Fruit fly (Drosophila melanogaster) whole organism, embryonic: ENCODE measurements around the gene tweek.

ENCODE experiments used
- CG12299 ChIP-seq: fragments of 200-800 bp; sonication (Bioruptor generic); optimal IDR thresholded peaks from 2 replicates; lab custom pipeline; 2018; ENCODE audit warnings: missing biosample characterization, mild to moderate bottlenecking, missing genetic modification characterization
- CG13287 ChIP-seq: fragments of 200-800 bp; sonication (Bioruptor generic); IDR thresholded peaks from 2 replicates; pipeline ENCODE4 v1.3.6; 2022; ENCODE audit warnings: missing biosample characterization, missing genetic modification characterization; ENCODE audit not compliant: partially characterized antibody
- CG14050 ChIP-seq: fragments of 200-800 bp; sonication (Bioruptor generic); IDR thresholded peaks from 3 replicates; pipeline ENCODE4 v1.3.6; 2022; ENCODE audit warnings: missing biosample characterization, missing genetic modification characterization
- CG15269 ChIP-seq: fragments of 200-800 bp; sonication (Bioruptor generic); optimal IDR thresholded peaks from 2 replicates; lab custom pipeline; 2018; ENCODE audit warnings: missing biosample characterization, mild to moderate bottlenecking, missing genetic modification characterization, moderate library complexity
- CG17385 ChIP-seq: fragments of 200-800 bp; sonication (Bioruptor generic); optimal IDR thresholded peaks from 3 replicates; lab custom pipeline; 2018; ENCODE audit warnings: missing biosample characterization, mild to moderate bottlenecking, missing genetic modification characterization
- CG18764 ChIP-seq: fragments of 200-800 bp; sonication (Bioruptor generic); optimal IDR thresholded peaks from 3 replicates; lab custom pipeline; 2016; ENCODE audit warnings: missing biosample characterization, missing genetic modification characterization
- CG2116 ChIP-seq: fragments of 200-800 bp; sonication (Bioruptor generic); optimal IDR thresholded peaks from 3 replicates; lab custom pipeline; 2018; ENCODE audit warnings: missing biosample characterization, mild to moderate bottlenecking, missing genetic modification characterization
- CG31365 ChIP-seq: fragments of 200-800 bp; sonication (Bioruptor generic); optimal IDR thresholded peaks from 2 replicates; lab custom pipeline; 2018; ENCODE audit warnings: missing biosample characterization, mild to moderate bottlenecking, missing genetic modification characterization
- CG31388 ChIP-seq: fragments of 200-800 bp; sonication (Bioruptor generic); optimal IDR thresholded peaks from 2 replicates; lab custom pipeline; 2016; ENCODE audit warnings: missing biosample characterization, missing genetic modification characterization
- CG34224 ChIP-seq: fragments of 200-800 bp; sonication (Bioruptor generic); IDR thresholded peaks from 3 replicates; pipeline ENCODE4 v1.3.6; 2022; ENCODE audit warnings: missing biosample characterization, missing genetic modification characterization; ENCODE audit not compliant: partially characterized antibody
- CG34376 ChIP-seq: fragments of 200-800 bp; sonication (Bioruptor generic); optimal IDR thresholded peaks from 2 replicates; lab custom pipeline; 2018; ENCODE audit warnings: missing biosample characterization, mild to moderate bottlenecking, missing genetic modification characterization
- CG43689 ChIP-seq: fragments of 200-800 bp; sonication (Bioruptor generic); IDR thresholded peaks from 2 replicates; pipeline ENCODE4 v1.3.6; 2022; ENCODE audit warnings: missing biosample characterization, missing genetic modification characterization
- CG6175 ChIP-seq: fragments of 200-800 bp; sonication (Bioruptor generic); IDR thresholded peaks from 3 replicates; pipeline ENCODE4 v1.3.6; 2022; ENCODE audit warnings: missing biosample characterization, missing genetic modification characterization
- CG6689 ChIP-seq: fragments of 200-800 bp; sonication (Bioruptor generic); IDR thresholded peaks from 2 replicates; pipeline ENCODE4 v1.3.6; 2022; ENCODE audit warnings: missing biosample characterization, missing genetic modification characterization
- CG8281 ChIP-seq: fragments of 200-800 bp; sonication (Bioruptor generic); optimal IDR thresholded peaks from 2 replicates; lab custom pipeline; 2018; ENCODE audit warnings: missing biosample characterization, mild to moderate bottlenecking, missing genetic modification characterization, moderate library complexity
- CG8765 ChIP-seq: fragments of 200-800 bp; sonication (Bioruptor generic); IDR thresholded peaks from 2 replicates; pipeline ENCODE4 v1.3.6; 2022; ENCODE audit warnings: missing biosample characterization, missing genetic modification characterization
- CkIIα-i1 ChIP-seq: fragments of 200-800 bp; sonication (Bioruptor generic); IDR thresholded peaks from 2 replicates; pipeline ENCODE4 v1.3.6; 2022; ENCODE audit warnings: missing biosample characterization, missing genetic modification characterization
- Dbx ChIP-seq: fragments of 200-800 bp; sonication (Bioruptor generic); IDR thresholded peaks from 3 replicates; pipeline ENCODE4 v1.3.6; 2022; ENCODE audit warnings: missing biosample characterization, missing genetic modification characterization
- Gsc ChIP-seq: fragments of 200-800 bp; sonication (Bioruptor generic); IDR thresholded peaks from 2 replicates; pipeline ENCODE4 v1.3.6; 2022; ENCODE audit warnings: missing biosample characterization, missing genetic modification characterization
- Hmr ChIP-seq: fragments of 200-800 bp; sonication (Bioruptor generic); optimal IDR thresholded peaks from 3 replicates; lab custom pipeline; 2017; ENCODE audit warnings: mild to moderate bottlenecking, missing biosample characterization, missing genetic modification reagents, missing genetic modification characterization
- Hr3 ChIP-seq: fragments of 200-800 bp; sonication (Bioruptor generic); optimal IDR thresholded peaks from 3 replicates; lab custom pipeline; 2016; ENCODE audit warnings: missing biosample characterization, missing genetic modification characterization
- Hr78 ChIP-seq, 2 experiments: fragments of 200-800 bp in 1 of 2; fragments of >200 bp in 1 of 2; sonication (Bioruptor generic) in 1 of 2; optimal IDR thresholded peaks; 2 replicates each; lab custom pipeline; 2017 to 2019; ENCODE audit warnings: missing biosample characterization in 2 of 2, missing genetic modification characterization in 2 of 2, mild to moderate bottlenecking in 1 of 2, moderate library complexity in 1 of 2
- MESR4 ChIP-seq: fragments of 200-800 bp; sonication (Bioruptor generic); optimal IDR thresholded peaks from 2 replicates; lab custom pipeline; 2018; ENCODE audit warnings: missing biosample characterization, mild to moderate bottlenecking, missing genetic modification characterization, moderate library complexity
- Myb ChIP-seq: fragments of 200-800 bp; sonication (Bioruptor generic); optimal IDR thresholded peaks from 2 replicates; lab custom pipeline; 2016; ENCODE audit warnings: missing biosample characterization, missing genetic modification characterization
- Optix ChIP-seq: fragments of 200-800 bp; sonication (Bioruptor generic); IDR thresholded peaks from 3 replicates; pipeline ENCODE4 v1.3.6; 2022; ENCODE audit warnings: missing biosample characterization, missing genetic modification characterization
- Rfx ChIP-seq: fragments of 200-800 bp; sonication (Bioruptor generic); IDR thresholded peaks from 2 replicates; pipeline ENCODE4 v1.3.6; 2022; ENCODE audit warnings: missing biosample characterization, missing genetic modification characterization
- Spps ChIP-seq: fragments of 200-800 bp; sonication (Bioruptor generic); optimal IDR thresholded peaks from 2 replicates; lab custom pipeline; 2018; ENCODE audit warnings: missing biosample characterization, mild to moderate bottlenecking, missing genetic modification characterization
- amos ChIP-seq: fragments of 200-800 bp; sonication (Bioruptor generic); IDR thresholded peaks from 2 replicates; pipeline ENCODE4 v1.3.6; 2022; ENCODE audit warnings: missing biosample characterization, missing genetic modification characterization; ENCODE audit not compliant: partially characterized antibody
- aop ChIP-seq: fragments of 200-800 bp; sonication (Bioruptor generic); IDR thresholded peaks from 2 replicates; pipeline ENCODE4 v1.3.6; 2022; ENCODE audit warnings: missing biosample characterization, missing genetic modification characterization
- bab2 ChIP-seq: fragments of 200-800 bp; sonication (Bioruptor generic); optimal IDR thresholded peaks from 2 replicates; lab custom pipeline; 2016; ENCODE audit warnings: missing biosample characterization, missing genetic modification characterization
- cas ChIP-seq: fragments of 200-800 bp; sonication (Bioruptor generic); IDR thresholded peaks from 2 replicates; pipeline ENCODE4 v1.3.6; 2022; ENCODE audit warnings: missing biosample characterization, missing genetic modification characterization
- chinmo ChIP-seq: fragments of 200-800 bp; sonication (Bioruptor generic); IDR thresholded peaks from 4 replicates; pipeline ENCODE4 v1.3.6; 2022; ENCODE audit warnings: missing biosample characterization, missing genetic modification characterization; ENCODE audit not compliant: partially characterized antibody
- dimm ChIP-seq: fragments of 200-800 bp; sonication (Bioruptor generic); IDR thresholded peaks from 2 replicates; pipeline ENCODE4 v1.3.6; 2022; ENCODE audit warnings: missing biosample characterization, missing genetic modification characterization
- dmrt11E ChIP-seq: fragments of 200-800 bp; sonication (Bioruptor generic); optimal IDR thresholded peaks from 3 replicates; lab custom pipeline; 2018; ENCODE audit warnings: missing biosample characterization, mild to moderate bottlenecking, missing genetic modification characterization, moderate library complexity
- fd102C ChIP-seq: fragments of 200-800 bp; sonication (Bioruptor generic); optimal IDR thresholded peaks from 2 replicates; lab custom pipeline; 2018; ENCODE audit warnings: missing biosample characterization, mild to moderate bottlenecking, missing genetic modification characterization, moderate library complexity
- ftz-f1 ChIP-seq: fragments of 200-800 bp; sonication (Bioruptor generic); optimal IDR thresholded peaks from 2 replicates; lab custom pipeline; 2016; ENCODE audit warnings: missing biosample characterization, missing genetic modification characterization
- grau ChIP-seq: fragments of 200-800 bp; optimal IDR thresholded peaks from 3 replicates; lab custom pipeline; 2019; ENCODE audit warnings: missing biosample characterization, mild to moderate bottlenecking, missing genetic modification characterization, moderate library complexity
- hbn ChIP-seq: fragments of 200-800 bp; sonication (Bioruptor generic); IDR thresholded peaks from 2 replicates; pipeline ENCODE4 v1.3.6; 2022; ENCODE audit warnings: missing biosample characterization, missing genetic modification characterization; ENCODE audit not compliant: partially characterized antibody
- lmd ChIP-seq: fragments of 200-800 bp; sonication (Bioruptor generic); IDR thresholded peaks from 2 replicates; pipeline ENCODE4 v1.3.6; 2022; ENCODE audit warnings: missing biosample characterization, missing genetic modification characterization
- p53 ChIP-seq: fragments of 200-800 bp; sonication (Bioruptor generic); optimal IDR thresholded peaks from 2 replicates; lab custom pipeline; 2016; ENCODE audit warnings: missing biosample characterization, missing genetic modification characterization
- ranshi ChIP-seq: fragments of 200-800 bp; sonication (Bioruptor generic); IDR thresholded peaks from 2 replicates; pipeline ENCODE4 v1.3.6; 2022; ENCODE audit warnings: missing biosample characterization, missing genetic modification characterization
- sens-2 ChIP-seq: fragments of 200-800 bp; sonication (Bioruptor generic); IDR thresholded peaks from 2 replicates; pipeline ENCODE4 v1.3.6; 2022; ENCODE audit warnings: missing biosample characterization, missing genetic modification characterization
- sqz ChIP-seq: fragments of 200-800 bp; sonication (Bioruptor generic); optimal IDR thresholded peaks from 3 replicates; lab custom pipeline; 2018; ENCODE audit warnings: missing biosample characterization, mild to moderate bottlenecking, missing genetic modification characterization
- sug ChIP-seq: fragments of 200-800 bp; optimal IDR thresholded peaks from 2 replicates; lab custom pipeline; 2019; ENCODE audit warnings: missing biosample characterization, mild to moderate bottlenecking, missing genetic modification characterization, moderate library complexity
- tgo ChIP-seq: fragments of 200-800 bp; sonication (Bioruptor generic); IDR thresholded peaks from 3 replicates; pipeline ENCODE4 v1.3.6; 2022; ENCODE audit warnings: missing biosample characterization, missing genetic modification characterization
- vnd ChIP-seq: fragments of 200-800 bp; sonication (Bioruptor generic); IDR thresholded peaks from 3 replicates; pipeline ENCODE4 v1.3.6; 2022; ENCODE audit warnings: missing biosample characterization, missing genetic modification characterization; ENCODE audit not compliant: partially characterized antibody
- yki ChIP-seq: fragments of >200 bp; optimal IDR thresholded peaks from 3 replicates; lab custom pipeline; 2018
- zf30C ChIP-seq: fragments of 200-800 bp; sonication (Bioruptor generic); optimal IDR thresholded peaks from 3 replicates; lab custom pipeline; 2018; ENCODE audit warnings: missing biosample characterization, mild to moderate bottlenecking, missing genetic modification characterization
- zfh2 ChIP-seq: fragments of 200-800 bp; sonication (Bioruptor generic); optimal IDR thresholded peaks from 2 replicates; lab custom pipeline; 2016; ENCODE audit warnings: missing biosample characterization, missing genetic modification characterization

The tweek gene

dm6 chr2L:16882871-16883849 is 5.1 kb upstream of the tweek start (continued):
- no peak for TF ChIP-seq CG34224
- peak; percentile 2 for TF ChIP-seq CG15269 (tag; lab: Kevin White, UChicago)
- no peak for TF ChIP-seq CG31388 (GFP tag; lab: Kevin White, UChicago)
- no peak for TF ChIP-seq sens-2
- no peak for TF ChIP-seq CkIIα-i1 (GFP tag; lab: Robert Waterston, UW)
- TF ChIP-seq Optix (GFP tag; lab: Robert Waterston, UW): no peak
- no peak for TF ChIP-seq grau (tag; lab: Kevin White, UChicago)
- no peak for TF ChIP-seq p53
- no peak for TF ChIP-seq Hr3 (GFP tag; lab: Kevin White, UChicago)
- TF ChIP-seq CG8281 (tag; lab: Kevin White, UChicago): no peak
- no peak for TF ChIP-seq CG43689 (GFP tag; lab: Robert Waterston, UW)
- no peak for TF ChIP-seq zfh2
- no peak for TF ChIP-seq MESR4
- no peak for TF ChIP-seq lmd (GFP tag; lab: Robert Waterston, UW)
- TF ChIP-seq Myb (GFP tag; lab: Kevin White, UChicago): no peak
- TF ChIP-seq CG14050 (GFP tag; lab: Robert Waterston, UW): no peak
- no peak for TF ChIP-seq CG31365 (tag; lab: Kevin White, UChicago)
- TF ChIP-seq yki: no peak
- no peak for TF ChIP-seq ranshi (GFP tag; lab: Robert Waterston, UW)
- TF ChIP-seq CG6175: 0 out of 3 replicates have a peak, but pooled peaks have one; percentile 52
- TF ChIP-seq cas (GFP tag; lab: Robert Waterston, UW): no peak
- no peak for TF ChIP-seq bab2 (GFP tag; lab: Kevin White, UChicago)
- TF ChIP-seq zf30C (GFP tag; lab: Kevin White, UChicago): no peak
- no peak for TF ChIP-seq CG18764
- no peak for TF ChIP-seq aop (GFP tag; lab: Robert Waterston, UW)
- no peak for TF ChIP-seq CG12299
- TF ChIP-seq ftz-f1 (GFP tag; lab: Kevin White, UChicago): peak; percentile 30
- peak; percentile 56; the same call in 2 of the 4 replicates for TF ChIP-seq chinmo (GFP tag; lab: Robert Waterston, UW)
- no peak for TF ChIP-seq Rfx (GFP tag; lab: Robert Waterston, UW)
- TF ChIP-seq CG34376 (GFP tag; lab: Kevin White, UChicago): peak; percentile 84
- TF ChIP-seq amos: no peak
- TF ChIP-seq CG13287 (GFP tag; lab: Robert Waterston, UW): no peak
- no peak for TF ChIP-seq CG8765
- TF ChIP-seq Hmr (GFP tag; lab: Kevin White, UChicago): peak; percentile 8
- TF ChIP-seq CG2116 (GFP tag; lab: Kevin White, UChicago): no peak
- no peak for TF ChIP-seq CG17385
- TF ChIP-seq tgo (GFP tag; lab: Robert Waterston, UW): no peak
- TF ChIP-seq vnd: no peak
- TF ChIP-seq Dbx (GFP tag; lab: Robert Waterston, UW): 0 out of 3 replicates have a peak, but pooled peaks have one; percentile 45
- no peak for TF ChIP-seq sqz (GFP tag; lab: Kevin White, UChicago)
- 0 out of 2 replicates have a peak, but pooled peaks have one; percentile 8 for TF ChIP-seq CG6689 (GFP tag; lab: Robert Waterston, UW)
- no peak for TF ChIP-seq hbn (GFP tag; lab: Robert Waterston, UW)
- TF ChIP-seq Hr78 (GFP tag; optimal IDR thresholded peaks at IDR 0.05; lab: Kevin White, UChicago): peak in 1 of 2 experiments; percentile 97
- peak; percentile 59 for TF ChIP-seq sug (tag; lab: Kevin White, UChicago)
- TF ChIP-seq fd102C: no peak
- TF ChIP-seq Gsc: no peak
- no peak for TF ChIP-seq Spps (tag; lab: Kevin White, UChicago)
- no peak for TF ChIP-seq dimm
- no peak for TF ChIP-seq dmrt11E
